Worm (Caenorhabditis elegans) whole organism, L4 larva: ENCODE results near the gene F16G10.1.
A peak's percentile ranks its signal among the peaks of the same experiment; 100 is the strongest.

Source experiments
- F49E8.2 ChIP-seq: sonication (generic microtip); optimal IDR thresholded peaks from 2 replicates; lab custom pipeline; 2016; ENCODE audit warnings: missing compliant biosample characterization, mild to moderate bottlenecking, missing genetic modification characterization, borderline replicate concordance
- T20F7.1 ChIP-seq: fragments of 200-800 bp; sonication (Bioruptor generic); optimal IDR thresholded peaks from 2 replicates; lab custom pipeline; 2018; ENCODE audit warnings: mild to moderate bottlenecking, missing genetic modification characterization, missing compliant biosample characterization
- aly-2 ChIP-seq: sonication (generic microtip); optimal IDR thresholded peaks from 2 replicates; lab custom pipeline; 2018; ENCODE audit warnings: missing biosample characterization, missing genetic modification characterization
- attf-4 ChIP-seq: sonication (generic microtip); optimal IDR thresholded peaks from 3 replicates; lab custom pipeline; 2017; ENCODE audit warnings: missing biosample characterization, missing genetic modification characterization
- ces-1 ChIP-seq: fragments of 150-350 bp; sonication (generic microtip); optimal IDR thresholded peaks from 4 replicates; lab custom pipeline; 2014; ENCODE audit warnings: missing biosample characterization, missing genetic modification reagents, missing genetic modification characterization
- duxl-1 ChIP-seq: sonication (generic microtip); optimal IDR thresholded peaks from 2 replicates; lab custom pipeline; 2016; ENCODE audit warnings: mild to moderate bottlenecking, missing genetic modification characterization, moderate library complexity, missing compliant biosample characterization; ENCODE audit not compliant: poor library complexity
- dve-1 ChIP-seq: sonication (generic microtip); optimal IDR thresholded peaks from 2 replicates; lab custom pipeline; 2017; ENCODE audit warnings: antibody characterized with exemption, mild to moderate bottlenecking, missing genetic modification characterization, missing compliant biosample characterization; ENCODE audit not compliant: insufficient read depth
- fkh-10 ChIP-seq: fragments of 150-350 bp; optimal IDR thresholded peaks from 2 replicates; lab custom pipeline; 2014; ENCODE audit warnings: missing biosample characterization, missing genetic modification reagents, missing genetic modification characterization
- mdl-1 ChIP-seq, 2 experiments: fragments of 150-350 bp in 1 of 2; sonication (generic microtip) in 1 of 2; optimal IDR thresholded peaks; 2 replicates each; lab custom pipeline; 2014 to 2017; ENCODE audit warnings: missing biosample characterization in 2 of 2, missing genetic modification characterization in 2 of 2
- mxl-3 ChIP-seq: fragments of 200-800 bp; sonication (Bioruptor generic); optimal IDR thresholded peaks from 2 replicates; lab custom pipeline; 2018; ENCODE audit warnings: mild to moderate bottlenecking, missing genetic modification characterization, missing compliant biosample characterization
- nhr-28 ChIP-seq: fragments of 150-350 bp; optimal IDR thresholded peaks from 2 replicates; lab custom pipeline; 2014; ENCODE audit warnings: missing biosample characterization, missing genetic modification characterization
- zip-2 ChIP-seq: fragments of 150-350 bp; optimal IDR thresholded peaks from 2 replicates; lab custom pipeline; 2014; ENCODE audit warnings: missing biosample characterization, missing genetic modification characterization

DNA sequence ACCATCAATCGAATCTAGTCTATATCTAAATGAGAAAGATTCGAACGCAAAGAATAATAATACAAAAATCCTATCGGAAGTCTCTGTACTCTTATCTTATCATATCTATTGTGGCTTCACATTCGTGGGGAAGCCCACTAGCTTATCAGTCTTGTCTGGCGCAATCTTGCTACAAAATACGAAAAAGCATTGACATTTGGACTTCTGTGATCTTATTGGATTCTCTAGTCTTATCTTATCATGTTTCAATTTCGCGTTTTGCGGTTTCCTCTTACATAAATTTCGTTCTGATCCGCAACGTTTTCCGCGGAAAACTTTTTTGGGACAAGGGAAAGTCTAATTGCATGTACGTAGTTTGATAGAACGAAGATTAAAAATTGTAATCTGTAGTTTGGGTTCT lies 4.3 kb upstream of the F16G10.1 start:
- TF ChIP-seq fkh-10 (GFP tag; lab: Kevin White, UChicago), result no peak
- TF ChIP-seq nhr-28 (tag; lab: Kevin White, UChicago), result peak; percentile 95
- no peak for TF ChIP-seq attf-4 (tag; lab: Kevin White, UChicago)
- TF ChIP-seq mdl-1 (tag; optimal IDR thresholded peaks at IDR 0.05; lab: Kevin White, UChicago), result no peak
- TF ChIP-seq ces-1 (GFP tag; lab: Kevin White, UChicago), result no peak
- no peak for TF ChIP-seq F49E8.2
- TF ChIP-seq duxl-1 (tag; lab: Kevin White, UChicago), result no peak
- no peak for TF ChIP-seq mxl-3
- TF ChIP-seq dve-1 (tag; lab: Kevin White, UChicago), result no peak
- TF ChIP-seq T20F7.1 (GFP tag; lab: Kevin White, UChicago), result no peak
- TF ChIP-seq aly-2 (tag; lab: Kevin White, UChicago), result no peak
- no peak for TF ChIP-seq zip-2 (tag; lab: Kevin White, UChicago)
